Fruit fly (Drosophila melanogaster) whole organism, embryonic: Measurements from ENCODE around the gene grnd.

ENCODE experiments used
- Adf1 ChIP-seq: fragments of 200-800 bp; sonication (Bioruptor generic); IDR thresholded peaks from 2 replicates; pipeline ENCODE4 v1.3.6; 2022; ENCODE audit warnings: missing biosample characterization, missing genetic modification characterization
- Bgb ChIP-seq: fragments of 200-800 bp; sonication (Bioruptor generic); IDR thresholded peaks from 2 replicates; pipeline ENCODE4 v1.3.6; 2022; ENCODE audit warnings: missing biosample characterization, missing genetic modification characterization; ENCODE audit not compliant: partially characterized antibody
- CG10209 ChIP-seq: fragments of 200-800 bp; sonication (Bioruptor generic); optimal IDR thresholded peaks from 3 replicates; lab custom pipeline; 2017; ENCODE audit warnings: missing biosample characterization, mild to moderate bottlenecking, missing genetic modification characterization, missing genetic modification reagents
- CG1024 ChIP-seq: fragments of 200-800 bp; sonication (Bioruptor generic); IDR thresholded peaks from 2 replicates; pipeline ENCODE4 v1.3.6; 2022; ENCODE audit warnings: missing biosample characterization, missing genetic modification characterization
- CG10267 ChIP-seq: fragments of 200-800 bp; sonication (Bioruptor generic); optimal IDR thresholded peaks from 2 replicates; lab custom pipeline; 2018; ENCODE audit warnings: missing biosample characterization, mild to moderate bottlenecking, missing genetic modification characterization, moderate library complexity
- CG10462 ChIP-seq: fragments of 200-800 bp; sonication (Bioruptor generic); optimal IDR thresholded peaks from 2 replicates; lab custom pipeline; 2016; ENCODE audit warnings: missing biosample characterization, missing genetic modification characterization
- CG10959 ChIP-seq: fragments of 200-800 bp; sonication (Bioruptor generic); IDR thresholded peaks from 2 replicates; pipeline ENCODE4 v1.3.6; 2022; ENCODE audit warnings: missing biosample characterization, missing genetic modification characterization
- CG11560 ChIP-seq: fragments of 200-800 bp; sonication (Bioruptor generic); IDR thresholded peaks from 3 replicates; pipeline ENCODE4 v1.3.6; 2022; ENCODE audit warnings: missing biosample characterization, missing genetic modification characterization
- CG12155 ChIP-seq: fragments of 200-800 bp; sonication (Bioruptor generic); optimal IDR thresholded peaks from 3 replicates; lab custom pipeline; 2016; ENCODE audit warnings: missing biosample characterization, missing genetic modification characterization
- CG12769 ChIP-seq: fragments of 200-800 bp; sonication (Bioruptor generic); optimal IDR thresholded peaks from 2 replicates; lab custom pipeline; 2019; ENCODE audit warnings: missing biosample characterization, mild to moderate bottlenecking, missing genetic modification characterization, moderate library complexity
- CG13894 ChIP-seq: fragments of 200-800 bp; sonication (Bioruptor generic); optimal IDR thresholded peaks from 3 replicates; lab custom pipeline; 2018; ENCODE audit warnings: missing biosample characterization, mild to moderate bottlenecking, missing genetic modification characterization, moderate library complexity
- CG15696 ChIP-seq: fragments of 200-800 bp; sonication (Bioruptor generic); optimal IDR thresholded peaks from 2 replicates; lab custom pipeline; 2019; ENCODE audit warnings: missing biosample characterization, mild to moderate bottlenecking, missing genetic modification characterization, moderate library complexity
- CG16779 ChIP-seq: fragments of 200-800 bp; sonication (Bioruptor generic); IDR thresholded peaks from 2 replicates; pipeline ENCODE4 v1.3.6; 2022; ENCODE audit warnings: missing biosample characterization, missing genetic modification characterization
- CG18599 ChIP-seq: fragments of 200-800 bp; sonication (Bioruptor generic); optimal IDR thresholded peaks from 3 replicates; lab custom pipeline; 2017; ENCODE audit warnings: missing biosample characterization, missing genetic modification characterization, mild to moderate bottlenecking, moderate library complexity, missing genetic modification reagents
- CG18764 ChIP-seq: fragments of 200-800 bp; sonication (Bioruptor generic); optimal IDR thresholded peaks from 3 replicates; lab custom pipeline; 2016; ENCODE audit warnings: missing biosample characterization, missing genetic modification characterization
- CG3163 ChIP-seq: fragments of 200-800 bp; sonication (Bioruptor generic); optimal IDR thresholded peaks from 3 replicates; lab custom pipeline; 2016; ENCODE audit warnings: missing biosample characterization, missing genetic modification characterization
- CG33213 ChIP-seq: fragments of 200-800 bp; sonication (Bioruptor generic); optimal IDR thresholded peaks from 3 replicates; lab custom pipeline; 2016; ENCODE audit warnings: missing biosample characterization, missing genetic modification characterization
- CG33557 ChIP-seq: fragments of 200-800 bp; sonication (Bioruptor generic); optimal IDR thresholded peaks from 2 replicates; lab custom pipeline; 2019; ENCODE audit warnings: missing biosample characterization, mild to moderate bottlenecking, missing genetic modification characterization, moderate library complexity
- CG3838 ChIP-seq: fragments of 200-800 bp; sonication (Bioruptor generic); optimal IDR thresholded peaks from 3 replicates; lab custom pipeline; 2016; ENCODE audit warnings: missing biosample characterization, missing genetic modification characterization
- CG3847 ChIP-seq: fragments of 200-800 bp; sonication (Bioruptor generic); IDR thresholded peaks from 2 replicates; pipeline ENCODE4 v1.3.6; 2022; ENCODE audit warnings: missing biosample characterization, missing genetic modification characterization
- CG4424 ChIP-seq: fragments of 200-800 bp; sonication (Bioruptor generic); optimal IDR thresholded peaks from 3 replicates; lab custom pipeline; 2016; ENCODE audit warnings: missing biosample characterization, missing genetic modification characterization
- CG6254 ChIP-seq: fragments of 200-800 bp; sonication (Bioruptor generic); optimal IDR thresholded peaks from 3 replicates; lab custom pipeline; 2017; ENCODE audit warnings: mild to moderate bottlenecking, missing biosample characterization, missing genetic modification reagents, missing genetic modification characterization
- CG6272 ChIP-seq: fragments of 200-800 bp; sonication (Bioruptor generic); IDR thresholded peaks from 2 replicates; pipeline ENCODE4 v1.3.6; 2022; ENCODE audit warnings: missing biosample characterization, missing genetic modification characterization
- CG7357 ChIP-seq: fragments of 200-800 bp; sonication (Bioruptor generic); IDR thresholded peaks from 3 replicates; pipeline ENCODE4 v1.3.6; 2022; ENCODE audit warnings: missing biosample characterization, missing genetic modification characterization
- CG8359 ChIP-seq: fragments of 200-800 bp; sonication (Bioruptor generic); optimal IDR thresholded peaks from 2 replicates; lab custom pipeline; 2017; ENCODE audit warnings: missing biosample characterization, mild to moderate bottlenecking, missing genetic modification characterization, borderline replicate concordance
- CG8944 ChIP-seq: fragments of 200-800 bp; sonication (Bioruptor generic); optimal IDR thresholded peaks from 3 replicates; lab custom pipeline; 2016; ENCODE audit warnings: missing biosample characterization, missing genetic modification characterization
- CG9609 ChIP-seq: fragments of 200-800 bp; sonication (Bioruptor generic); optimal IDR thresholded peaks from 3 replicates; lab custom pipeline; 2016; ENCODE audit warnings: missing biosample characterization, missing genetic modification characterization
- Gug ChIP-seq: fragments of 200-800 bp; sonication (Bioruptor generic); IDR thresholded peaks from 4 replicates; pipeline ENCODE4 v1.3.6; 2022; ENCODE audit warnings: missing biosample characterization, missing genetic modification characterization
- Meics ChIP-seq: fragments of 200-800 bp; sonication (Bioruptor generic); optimal IDR thresholded peaks from 2 replicates; lab custom pipeline; 2017; ENCODE audit warnings: missing biosample characterization, mild to moderate bottlenecking, missing genetic modification characterization
- Sox102F ChIP-seq: fragments of 200-800 bp; sonication (Bioruptor generic); optimal IDR thresholded peaks from 2 replicates; lab custom pipeline; 2018; ENCODE audit warnings: missing biosample characterization, mild to moderate bottlenecking, missing genetic modification characterization, moderate library complexity
- Trl ChIP-seq, 3 experiments: fragments of >200 bp in 2 of 3; fragments of 200-800 bp in 1 of 3; sonication (Bioruptor generic) in 1 of 3; optimal IDR thresholded peaks; 2 replicates in 1 of 3; 3 replicates in 2 of 3; lab custom pipeline; 2016 to 2017; ENCODE audit warnings: missing biosample characterization in 1 of 3, missing genetic modification characterization in 1 of 3
- Usf ChIP-seq: fragments of 200-800 bp; sonication (Bioruptor generic); optimal IDR thresholded peaks from 2 replicates; lab custom pipeline; 2017; ENCODE audit warnings: missing genotype, missing biosample characterization, missing genetic modification characterization
- Xrp1 ChIP-seq: fragments of 200-800 bp; sonication (Bioruptor generic); IDR thresholded peaks from 2 replicates; pipeline ENCODE4 v1.3.6; 2022; ENCODE audit warnings: missing biosample characterization, missing genetic modification characterization
- cato ChIP-seq: fragments of 200-800 bp; sonication (Bioruptor generic); optimal IDR thresholded peaks from 2 replicates; lab custom pipeline; 2016; ENCODE audit warnings: missing biosample characterization, missing genetic modification characterization, borderline replicate concordance
- chif ChIP-seq, 2 experiments: fragments of 200-800 bp; sonication (Bioruptor generic); optimal IDR thresholded peaks; 3 replicates each; lab custom pipeline; 2016; ENCODE audit warnings: missing biosample characterization in 2 of 2, missing genetic modification characterization in 2 of 2
- da ChIP-seq: fragments of 200-800 bp; sonication (Bioruptor generic); optimal IDR thresholded peaks from 2 replicates; lab custom pipeline; 2016; ENCODE audit warnings: missing biosample characterization, missing genetic modification characterization
- ewg ChIP-seq: fragments of 200-800 bp; sonication (Bioruptor generic); optimal IDR thresholded peaks from 3 replicates; lab custom pipeline; 2017; ENCODE audit warnings: mild to moderate bottlenecking, missing biosample characterization, missing genetic modification reagents, missing genetic modification characterization
- exex ChIP-seq: fragments of 200-800 bp; sonication (Bioruptor generic); optimal IDR thresholded peaks from 4 replicates; lab custom pipeline; 2018; ENCODE audit warnings: missing biosample characterization, mild to moderate bottlenecking, missing genetic modification characterization, moderate library complexity
- hb ChIP-seq: fragments of 200-800 bp; sonication (Bioruptor generic); IDR thresholded peaks from 3 replicates; pipeline ENCODE4 v1.3.6; 2022; ENCODE audit warnings: missing biosample characterization, missing genetic modification characterization; ENCODE audit not compliant: partially characterized antibody
- her ChIP-seq: fragments of 200-800 bp; sonication (Bioruptor generic); optimal IDR thresholded peaks from 2 replicates; lab custom pipeline; 2016; ENCODE audit warnings: missing biosample characterization, missing genetic modification characterization
- lilli ChIP-seq: fragments of 200-800 bp; sonication (Bioruptor generic); optimal IDR thresholded peaks from 3 replicates; lab custom pipeline; 2016; ENCODE audit warnings: missing biosample characterization, missing genetic modification characterization
- phol ChIP-seq: fragments of 200-800 bp; sonication (Bioruptor generic); optimal IDR thresholded peaks from 3 replicates; lab custom pipeline; 2018; ENCODE audit warnings: missing biosample characterization, mild to moderate bottlenecking, missing genetic modification characterization, moderate library complexity
- pnt ChIP-seq: fragments of 200-800 bp; sonication (Bioruptor generic); optimal IDR thresholded peaks from 3 replicates; lab custom pipeline; 2016; ENCODE audit warnings: missing biosample characterization, missing genetic modification characterization
- prd ChIP-seq, 3 experiments: fragments of >200 bp in 2 of 3; fragments of 200-800 bp in 1 of 3; sonication (Bioruptor generic) in 1 of 3; optimal IDR thresholded peaks in 2 of 3; IDR thresholded peaks in 1 of 3; 2 replicates in 2 of 3; 3 replicates in 1 of 3; pipeline versions ENCODE4 v1.3.6 to Lab custom; 2017 to 2022; ENCODE audit warnings: missing biosample characterization in 1 of 3, missing genetic modification characterization in 1 of 3
- pzg ChIP-seq: fragments of 200-800 bp; sonication (Bioruptor generic); optimal IDR thresholded peaks from 3 replicates; lab custom pipeline; 2018; ENCODE audit warnings: missing biosample characterization, mild to moderate bottlenecking, missing genetic modification characterization, moderate library complexity
- schlank ChIP-seq: fragments of 200-800 bp; sonication (Bioruptor generic); optimal IDR thresholded peaks from 2 replicates; lab custom pipeline; 2018; ENCODE audit warnings: missing biosample characterization, mild to moderate bottlenecking, missing genetic modification characterization
- sr ChIP-seq: fragments of 200-800 bp; sonication (Bioruptor generic); IDR thresholded peaks from 3 replicates; pipeline ENCODE4 v1.3.6; 2022; ENCODE audit warnings: missing biosample characterization, missing genetic modification characterization
- trem ChIP-seq: fragments of 200-800 bp; optimal IDR thresholded peaks from 3 replicates; lab custom pipeline; 2019; ENCODE audit warnings: missing biosample characterization, mild to moderate bottlenecking, missing genetic modification characterization, moderate library complexity
- usp ChIP-seq: fragments of >200 bp; optimal IDR thresholded peaks from 2 replicates; lab custom pipeline; 2017; ENCODE audit warnings: missing biosample characterization, missing genetic modification characterization
- zfh2 ChIP-seq: fragments of 200-800 bp; sonication (Bioruptor generic); optimal IDR thresholded peaks from 2 replicates; lab custom pipeline; 2016; ENCODE audit warnings: missing biosample characterization, missing genetic modification characterization

Gene grnd

DNA sequence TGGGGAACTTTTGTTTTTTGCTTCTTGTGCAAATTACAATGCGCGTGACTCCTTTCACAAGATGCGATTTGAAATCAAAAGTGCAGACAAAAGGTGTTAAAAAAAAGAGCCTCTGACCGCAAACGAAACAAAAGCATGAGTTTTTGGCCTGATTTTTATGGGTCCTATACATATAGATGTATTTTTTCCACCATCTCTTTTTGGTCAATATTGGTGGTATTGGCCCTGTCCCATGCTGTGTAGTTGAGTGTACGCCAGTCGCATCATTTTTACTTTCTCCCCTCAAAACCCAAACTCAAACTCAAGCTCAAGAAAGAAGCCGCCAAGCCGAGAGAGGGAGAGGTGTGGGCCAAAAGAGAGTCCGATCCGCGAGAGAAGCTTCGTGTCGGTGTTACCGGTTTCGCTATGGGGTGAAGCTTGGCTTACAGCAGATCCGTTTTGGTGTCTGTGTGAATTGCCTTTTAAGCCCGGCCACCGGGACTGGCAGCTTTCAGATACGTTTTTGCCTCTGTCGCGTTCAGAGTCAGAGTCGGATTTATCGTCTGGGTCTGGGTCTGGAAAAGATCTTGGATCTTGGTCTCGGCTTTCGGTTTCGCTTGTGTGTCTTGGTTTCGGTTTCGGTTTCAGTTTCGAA is 31.9 kb downstream of the grnd start, which contains the start of gene CG10211 (continued):
- TF ChIP-seq schlank (no peak), zfh2 (GFP tag; lab: Kevin White, UChicago) (no peak), CG12155 (GFP tag; lab: Kevin White, UChicago) (no peak), Usf (GFP tag; lab: Kevin White, UChicago) (no peak), CG1024 (GFP tag; lab: Robert Waterston, UW) (no peak), CG12769 (tag; lab: Kevin White, UChicago) (peak; percentile 84), Trl (optimal IDR thresholded peaks at IDR 0.05; lab: Kevin White, UChicago) (peak; percentile 62 to 63), Trl (GFP tag; optimal IDR thresholded peaks at IDR 0.05; lab: Kevin White, UChicago) (no peak), CG8359 (GFP tag; lab: Kevin White, UChicago) (no peak), CG9609 (GFP tag; lab: Kevin White, UChicago) (no peak), Gug (GFP tag; lab: Robert Waterston, UW) (no peak), ewg (GFP tag; lab: Kevin White, UChicago) (no peak), Meics (GFP tag; lab: Kevin White, UChicago) (no peak), pzg (GFP tag; lab: Kevin White, UChicago) (no peak), CG4424 (GFP tag; lab: Kevin White, UChicago) (no peak), her (no peak), CG18599 (no peak), CG10959 (GFP tag; lab: Robert Waterston, UW) (no peak), pnt (GFP tag; lab: Kevin White, UChicago) (no peak), exex (tag; lab: Kevin White, UChicago) (no peak), phol (no peak), da (GFP tag; lab: Kevin White, UChicago) (no peak), CG8944 (GFP tag; lab: Kevin White, UChicago) (no peak), CG15696 (tag; lab: Kevin White, UChicago) (no peak), chif (GFP tag; optimal IDR thresholded peaks at IDR 0.05; lab: Kevin White, UChicago) (no peak), Bgb (GFP tag; lab: Robert Waterston, UW) (peak; percentile 18; the same call in 1 of the 2 replicates), CG18764 (GFP tag; lab: Kevin White, UChicago) (no peak), CG3847 (no peak), prd (optimal IDR thresholded peaks at IDR 0.05; lab: Kevin White, UChicago) (no peak), prd (GFP tag; IDR thresholded peaks at IDR 0.05; lab: Robert Waterston, UW) (no peak), CG33557 (GFP tag; lab: Kevin White, UChicago) (peak; percentile 17), CG13894 (tag; lab: Kevin White, UChicago) (peak; percentile 81), CG3163 (GFP tag; lab: Kevin White, UChicago) (no peak), CG6254 (GFP tag; lab: Kevin White, UChicago) (no peak), trem (tag; lab: Kevin White, UChicago) (no peak), Xrp1 (no peak), CG10209 (GFP tag; lab: Kevin White, UChicago) (no peak), CG16779 (GFP tag; lab: Robert Waterston, UW) (no peak), lilli (GFP tag; lab: Kevin White, UChicago) (no peak), cato (GFP tag; lab: Kevin White, UChicago) (no peak), CG11560 (tag; lab: Robert Waterston, UW) (no peak), usp (GFP tag; lab: Kevin White, UChicago) (no peak), sr (GFP tag; lab: Robert Waterston, UW) (no peak), hb (GFP tag; lab: Robert Waterston, UW) (no peak), CG33213 (GFP tag; lab: Kevin White, UChicago) (no peak), CG10267 (tag; lab: Kevin White, UChicago) (no peak), CG7357 (GFP tag; lab: Robert Waterston, UW) (no peak), CG6272 (GFP tag; lab: Robert Waterston, UW) (no peak), CG10462 (GFP tag; lab: Kevin White, UChicago) (no peak), Sox102F (no peak), CG3838 (GFP tag; lab: Kevin White, UChicago) (no peak), Adf1 (GFP tag; lab: Robert Waterston, UW) (no peak)
